Fruit fly (Drosophila melanogaster) whole organism, embryonic: Measurements from ENCODE around the gene IKKbeta.
A peak's percentile ranks its signal among the peaks of the same experiment; 100 is the strongest.

ENCODE experiments used
- Antp ChIP-seq: fragments of 200-800 bp; sonication (Bioruptor generic); optimal IDR thresholded peaks from 3 replicates; lab custom pipeline; 2016; ENCODE audit warnings: missing biosample characterization, missing genetic modification characterization
- CG10274 ChIP-seq: fragments of 200-800 bp; sonication (Bioruptor generic); optimal IDR thresholded peaks from 3 replicates; lab custom pipeline; 2017; ENCODE audit warnings: missing biosample characterization, mild to moderate bottlenecking, missing genetic modification characterization
- CG11696 ChIP-seq: fragments of 200-800 bp; sonication (Bioruptor generic); IDR thresholded peaks from 2 replicates; pipeline ENCODE4 v1.3.6; 2022; ENCODE audit warnings: missing biosample characterization, missing genetic modification characterization
- CG13624 ChIP-seq: fragments of 200-800 bp; sonication (Bioruptor generic); optimal IDR thresholded peaks from 2 replicates; lab custom pipeline; 2016; ENCODE audit warnings: missing biosample characterization, missing genetic modification characterization
- CG14667 ChIP-seq: fragments of 200-800 bp; sonication (Bioruptor generic); IDR thresholded peaks from 2 replicates; pipeline ENCODE4 v1.3.6; 2022; ENCODE audit warnings: missing biosample characterization, missing genetic modification characterization
- CG2120 ChIP-seq: fragments of 200-800 bp; sonication (Bioruptor generic); optimal IDR thresholded peaks from 3 replicates; lab custom pipeline; 2016; ENCODE audit warnings: missing biosample characterization, missing genetic modification characterization
- CG2199 ChIP-seq: fragments of 200-800 bp; sonication (Bioruptor generic); IDR thresholded peaks from 3 replicates; pipeline ENCODE4 v1.3.6; 2022; ENCODE audit warnings: missing biosample characterization, missing genetic modification characterization
- CG2712 ChIP-seq: fragments of 200-800 bp; optimal IDR thresholded peaks from 3 replicates; lab custom pipeline; 2019; ENCODE audit warnings: missing biosample characterization, mild to moderate bottlenecking, missing genetic modification characterization, moderate library complexity
- CG3163 ChIP-seq: fragments of 200-800 bp; sonication (Bioruptor generic); optimal IDR thresholded peaks from 3 replicates; lab custom pipeline; 2016; ENCODE audit warnings: missing biosample characterization, missing genetic modification characterization
- CG32532 ChIP-seq: fragments of 200-800 bp; sonication (Bioruptor generic); IDR thresholded peaks from 2 replicates; pipeline ENCODE4 v1.3.6; 2022; ENCODE audit warnings: missing biosample characterization, missing genetic modification characterization
- CG6689 ChIP-seq: fragments of 200-800 bp; sonication (Bioruptor generic); IDR thresholded peaks from 2 replicates; pipeline ENCODE4 v1.3.6; 2022; ENCODE audit warnings: missing biosample characterization, missing genetic modification characterization
- CG8924 ChIP-seq: fragments of 200-800 bp; optimal IDR thresholded peaks from 3 replicates; lab custom pipeline; 2019; ENCODE audit warnings: missing biosample characterization, mild to moderate bottlenecking, missing genetic modification characterization, moderate library complexity
- Chrac-16 ChIP-seq: fragments of 200-800 bp; sonication (Bioruptor generic); optimal IDR thresholded peaks from 3 replicates; lab custom pipeline; 2016; ENCODE audit warnings: missing biosample characterization, missing genetic modification characterization
- D19A ChIP-seq: fragments of 200-800 bp; optimal IDR thresholded peaks from 3 replicates; lab custom pipeline; 2019; ENCODE audit warnings: missing biosample characterization, mild to moderate bottlenecking, missing genetic modification characterization, moderate library complexity
- Dad ChIP-seq: fragments of 200-800 bp; sonication (Bioruptor generic); optimal IDR thresholded peaks from 3 replicates; lab custom pipeline; 2016; ENCODE audit warnings: missing biosample characterization, missing genetic modification characterization
- Dfd ChIP-seq, 2 experiments: fragments of >200 bp; optimal IDR thresholded peaks; 2 replicates each; lab custom pipeline; 2017; ENCODE audit warnings: missing biosample characterization in 2 of 2, missing genetic modification characterization in 2 of 2
- Dip3 ChIP-seq: fragments of 200-800 bp; sonication (Bioruptor generic); optimal IDR thresholded peaks from 3 replicates; lab custom pipeline; 2016; ENCODE audit warnings: missing biosample characterization, missing genetic modification characterization
- Drgx ChIP-seq: fragments of 200-800 bp; sonication (Bioruptor generic); IDR thresholded peaks from 2 replicates; pipeline ENCODE4 v1.3.6; 2022; ENCODE audit warnings: missing biosample characterization, missing genetic modification characterization
- Fer1 ChIP-seq: fragments of 200-800 bp; sonication (Bioruptor generic); optimal IDR thresholded peaks from 2 replicates; lab custom pipeline; 2017; ENCODE audit warnings: missing biosample characterization, mild to moderate bottlenecking, missing genetic modification characterization
- HLH3B ChIP-seq: fragments of 200-800 bp; sonication (Bioruptor generic); IDR thresholded peaks from 2 replicates; pipeline ENCODE4 v1.3.6; 2022; ENCODE audit warnings: missing biosample characterization, missing genetic modification characterization
- MESR4 ChIP-seq: fragments of 200-800 bp; sonication (Bioruptor generic); optimal IDR thresholded peaks from 2 replicates; lab custom pipeline; 2018; ENCODE audit warnings: missing biosample characterization, mild to moderate bottlenecking, missing genetic modification characterization, moderate library complexity
- Meics ChIP-seq: fragments of 200-800 bp; sonication (Bioruptor generic); optimal IDR thresholded peaks from 2 replicates; lab custom pipeline; 2017; ENCODE audit warnings: missing biosample characterization, mild to moderate bottlenecking, missing genetic modification characterization
- Myb ChIP-seq: fragments of 200-800 bp; sonication (Bioruptor generic); optimal IDR thresholded peaks from 2 replicates; lab custom pipeline; 2016; ENCODE audit warnings: missing biosample characterization, missing genetic modification characterization
- NK7.1 ChIP-seq: fragments of 200-800 bp; sonication (Bioruptor generic); optimal IDR thresholded peaks from 3 replicates; lab custom pipeline; 2016; ENCODE audit warnings: missing biosample characterization, missing genetic modification characterization
- Nf-YA ChIP-seq: fragments of 200-800 bp; sonication (Bioruptor generic); IDR thresholded peaks from 2 replicates; pipeline ENCODE4 v1.3.6; 2022; ENCODE audit warnings: missing biosample characterization, missing genetic modification characterization
- NfI ChIP-seq: fragments of 200-800 bp; sonication (Bioruptor generic); optimal IDR thresholded peaks from 3 replicates; lab custom pipeline; 2018; ENCODE audit warnings: missing biosample characterization, mild to moderate bottlenecking, missing genetic modification characterization, moderate library complexity
- Ptx1 ChIP-seq: fragments of 200-800 bp; sonication (Bioruptor generic); IDR thresholded peaks from 2 replicates; pipeline ENCODE4 v1.3.6; 2022; ENCODE audit warnings: missing biosample characterization, missing genetic modification characterization
- Rfx ChIP-seq: fragments of 200-800 bp; sonication (Bioruptor generic); IDR thresholded peaks from 2 replicates; pipeline ENCODE4 v1.3.6; 2022; ENCODE audit warnings: missing biosample characterization, missing genetic modification characterization
- Sry-δ ChIP-seq: fragments of 200-800 bp; sonication (Bioruptor generic); optimal IDR thresholded peaks from 2 replicates; lab custom pipeline; 2016; ENCODE audit warnings: missing biosample characterization, missing genetic modification characterization
- Trl ChIP-seq, 3 experiments: fragments of >200 bp in 2 of 3; fragments of 200-800 bp in 1 of 3; sonication (Bioruptor generic) in 1 of 3; optimal IDR thresholded peaks; 2 replicates in 1 of 3; 3 replicates in 2 of 3; lab custom pipeline; 2016 to 2017; ENCODE audit warnings: missing biosample characterization in 1 of 3, missing genetic modification characterization in 1 of 3
- ab ChIP-seq: fragments of 200-800 bp; sonication (Bioruptor generic); optimal IDR thresholded peaks from 2 replicates; lab custom pipeline; 2016; ENCODE audit warnings: missing biosample characterization, missing genetic modification characterization
- ash1 ChIP-seq: fragments of 200-800 bp; sonication (Bioruptor generic); optimal IDR thresholded peaks from 2 replicates; lab custom pipeline; 2018; ENCODE audit warnings: missing biosample characterization, mild to moderate bottlenecking, missing genetic modification characterization
- cg ChIP-seq: fragments of 200-800 bp; sonication (Bioruptor generic); optimal IDR thresholded peaks from 3 replicates; lab custom pipeline; 2019; ENCODE audit warnings: missing biosample characterization, mild to moderate bottlenecking, missing genetic modification characterization, moderate library complexity
- crp ChIP-seq, 2 experiments: fragments of 200-800 bp; sonication (Bioruptor generic); optimal IDR thresholded peaks; 2 replicates in 1 of 2; 3 replicates in 1 of 2; lab custom pipeline; 2017; ENCODE audit warnings: missing biosample characterization in 2 of 2, missing genetic modification characterization in 2 of 2, mild to moderate bottlenecking in 1 of 2, moderate library complexity in 1 of 2
- gsb ChIP-seq: fragments of 200-800 bp; sonication (Bioruptor generic); IDR thresholded peaks from 2 replicates; pipeline ENCODE4 v1.3.6; 2022; ENCODE audit warnings: missing biosample characterization, missing genetic modification characterization
- her ChIP-seq: fragments of 200-800 bp; sonication (Bioruptor generic); optimal IDR thresholded peaks from 2 replicates; lab custom pipeline; 2016; ENCODE audit warnings: missing biosample characterization, missing genetic modification characterization
- hkb ChIP-seq, 2 experiments: fragments of 200-800 bp in 1 of 2; fragments of >200 bp in 1 of 2; sonication (Bioruptor generic) in 1 of 2; IDR thresholded peaks in 1 of 2; optimal IDR thresholded peaks in 1 of 2; 2 replicates each; pipeline versions ENCODE4 v1.3.6 to Lab custom; 2017 to 2022; ENCODE audit warnings: missing biosample characterization in 1 of 2, missing genetic modification characterization in 1 of 2
- ind ChIP-seq: fragments of 200-800 bp; sonication (Bioruptor generic); optimal IDR thresholded peaks from 3 replicates; lab custom pipeline; 2016; ENCODE audit warnings: missing biosample characterization, missing genetic modification characterization
- kni ChIP-seq: fragments of 200-800 bp; sonication (Bioruptor generic); optimal IDR thresholded peaks from 3 replicates; lab custom pipeline; 2017; ENCODE audit warnings: mild to moderate bottlenecking, missing biosample characterization, missing genetic modification reagents, missing genetic modification characterization
- onecut ChIP-seq: fragments of 200-800 bp; sonication (Bioruptor generic); IDR thresholded peaks from 2 replicates; pipeline ENCODE4 v1.3.6; 2022; ENCODE audit warnings: missing biosample characterization, missing genetic modification characterization
- pan ChIP-seq, 4 experiments: fragments of >200 bp in 3 of 4; fragments of 200-800 bp in 1 of 4; sonication (Bioruptor generic) in 1 of 4; optimal IDR thresholded peaks in 3 of 4; IDR thresholded peaks in 1 of 4; 2 replicates each; pipeline versions ENCODE4 v1.3.6 to Lab custom; 2017 to 2022; ENCODE audit warnings: missing biosample characterization in 2 of 4, missing genetic modification characterization in 2 of 4, mixed read lengths in 1 of 4
- prd ChIP-seq, 3 experiments: fragments of >200 bp in 2 of 3; fragments of 200-800 bp in 1 of 3; sonication (Bioruptor generic) in 1 of 3; optimal IDR thresholded peaks in 2 of 3; IDR thresholded peaks in 1 of 3; 2 replicates in 2 of 3; 3 replicates in 1 of 3; pipeline versions ENCODE4 v1.3.6 to Lab custom; 2017 to 2022; ENCODE audit warnings: missing biosample characterization in 1 of 3, missing genetic modification characterization in 1 of 3
- row ChIP-seq: fragments of 200-800 bp; sonication (Bioruptor generic); IDR thresholded peaks from 3 replicates; pipeline ENCODE4 v1.3.6; 2022; ENCODE audit warnings: missing biosample characterization, missing genetic modification characterization
- slp2 ChIP-seq: fragments of 200-800 bp; sonication (Bioruptor generic); optimal IDR thresholded peaks from 2 replicates; lab custom pipeline; 2016; ENCODE audit warnings: missing biosample characterization, missing genetic modification characterization
- tgo ChIP-seq: fragments of 200-800 bp; sonication (Bioruptor generic); IDR thresholded peaks from 3 replicates; pipeline ENCODE4 v1.3.6; 2022; ENCODE audit warnings: missing biosample characterization, missing genetic modification characterization
- vvl ChIP-seq: fragments of 200-800 bp; sonication (Bioruptor generic); IDR thresholded peaks from 2 replicates; pipeline ENCODE4 v1.3.6; 2022; ENCODE audit warnings: missing biosample characterization, missing genetic modification characterization
- yki ChIP-seq: fragments of >200 bp; optimal IDR thresholded peaks from 3 replicates; lab custom pipeline; 2018
- zen ChIP-seq: fragments of 200-800 bp; sonication (Bioruptor generic); optimal IDR thresholded peaks from 3 replicates; lab custom pipeline; 2018; ENCODE audit warnings: missing biosample characterization, mild to moderate bottlenecking, missing genetic modification characterization, moderate library complexity
- zf30C ChIP-seq: fragments of 200-800 bp; sonication (Bioruptor generic); optimal IDR thresholded peaks from 3 replicates; lab custom pipeline; 2018; ENCODE audit warnings: missing biosample characterization, mild to moderate bottlenecking, missing genetic modification characterization

The IKKbeta gene

DNA sequence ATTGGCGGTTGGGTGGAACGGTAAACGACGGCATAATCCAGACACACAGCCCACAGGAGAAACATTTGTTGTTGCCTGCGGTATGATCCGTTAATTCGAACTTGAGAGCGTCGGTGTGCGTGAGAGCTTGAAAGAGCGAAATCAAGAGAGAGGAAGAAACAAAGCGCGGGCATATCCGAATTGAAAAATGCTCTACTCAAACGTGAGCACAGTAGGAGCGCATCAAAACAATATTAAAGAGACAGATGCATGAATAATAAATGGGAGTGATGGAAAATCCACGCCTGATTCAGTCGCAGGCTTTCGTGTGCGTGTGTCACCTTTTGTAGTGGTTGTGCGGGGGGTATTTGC, 2.1 kb upstream of the IKKbeta start (continued):
- TF ChIP-seq cg (GFP tag; lab: Kevin White, UChicago): no peak
- TF ChIP-seq row (GFP tag; lab: Robert Waterston, UW): peak; percentile 34; the same call in 1 of the 3 replicates
- TF ChIP-seq Rfx (GFP tag; lab: Robert Waterston, UW): peak; percentile 31; the same call in 1 of the 2 replicates
- TF ChIP-seq CG2120 (GFP tag; lab: Kevin White, UChicago): peak; percentile 54
- TF ChIP-seq ind (GFP tag; lab: Kevin White, UChicago): peak; percentile 6
- TF ChIP-seq gsb (GFP tag; lab: Robert Waterston, UW): no peak
- no peak for TF ChIP-seq MESR4
- peak; percentile 88 for TF ChIP-seq CG10274 (GFP tag; lab: Kevin White, UChicago)
- 0 out of 2 replicates have a peak, but pooled peaks have one; percentile 7 for TF ChIP-seq CG6689
- TF ChIP-seq her: no peak
- TF ChIP-seq vvl: peak; percentile 50; the same call in 1 of the 2 replicates
- TF ChIP-seq CG3163 (GFP tag; lab: Kevin White, UChicago): peak; percentile 75
- TF ChIP-seq Chrac-16 (GFP tag; lab: Kevin White, UChicago): peak; percentile 17
- TF ChIP-seq CG8924 (tag; lab: Kevin White, UChicago): no peak
- no peak for TF ChIP-seq Dfd (GFP tag; optimal IDR thresholded peaks at IDR 0.05; lab: Kevin White, UChicago)
- peak; percentile 69 to 70 for TF ChIP-seq Trl (optimal IDR thresholded peaks at IDR 0.05; lab: Kevin White, UChicago)
- no peak for TF ChIP-seq Trl (GFP tag; optimal IDR thresholded peaks at IDR 0.05; lab: Kevin White, UChicago)
- peak; percentile 4 for TF ChIP-seq kni (GFP tag; lab: Kevin White, UChicago)
- TF ChIP-seq NfI (GFP tag; lab: Kevin White, UChicago): peak; percentile 2
- peak; percentile 65 for TF ChIP-seq Drgx (GFP tag; lab: Robert Waterston, UW)
- TF ChIP-seq CG32532 (GFP tag; lab: Robert Waterston, UW): peak; percentile 13; the same call in 1 of the 2 replicates
- 0 out of 2 replicates have a peak, but pooled peaks have one; percentile 6 for TF ChIP-seq Ptx1 (GFP tag; lab: Robert Waterston, UW)
- no peak for TF ChIP-seq Sry-δ (GFP tag; lab: Kevin White, UChicago)
- peak; percentile 13; the same call in 1 of the 3 replicates for TF ChIP-seq tgo (GFP tag; lab: Robert Waterston, UW)
- TF ChIP-seq D19A (tag; lab: Kevin White, UChicago): peak; percentile 99
- TF ChIP-seq ab (GFP tag; lab: Kevin White, UChicago): no peak
- peak; percentile 4 for TF ChIP-seq CG13624 (GFP tag; lab: Kevin White, UChicago)
- no peak for TF ChIP-seq Dad (GFP tag; lab: Kevin White, UChicago)
- peak; percentile 49 for TF ChIP-seq Myb
- 0 out of 2 replicates have a peak, but pooled peaks have one; percentile 18 for TF ChIP-seq HLH3B (GFP tag; lab: Robert Waterston, UW)
- no peak for TF ChIP-seq CG14667 (GFP tag; lab: Robert Waterston, UW)
- no peak for TF ChIP-seq pan (optimal IDR thresholded peaks at IDR 0.05; lab: Kevin White, UChicago)
- TF ChIP-seq pan (GFP tag; optimal IDR thresholded peaks at IDR 0.05 in 1 of 2, IDR thresholded peaks at IDR 0.05 in 1 of 2): peak in 1 of 2 experiments; percentile 36
- no peak for TF ChIP-seq hkb (optimal IDR thresholded peaks at IDR 0.05; lab: Kevin White, UChicago)
- 0 out of 2 replicates have a peak, but pooled peaks have one; percentile 33 for TF ChIP-seq hkb (GFP tag; IDR thresholded peaks at IDR 0.05; lab: Robert Waterston, UW)
- no peak for TF ChIP-seq prd (optimal IDR thresholded peaks at IDR 0.05; lab: Kevin White, UChicago)
- peak; percentile 31; the same call in 1 of the 3 replicates for TF ChIP-seq prd (GFP tag; IDR thresholded peaks at IDR 0.05; lab: Robert Waterston, UW)
- TF ChIP-seq Meics (GFP tag; lab: Kevin White, UChicago): no peak
- 0 out of 2 replicates have a peak, but pooled peaks have one; percentile 13 for TF ChIP-seq CG11696
- TF ChIP-seq CG2199: 0 out of 3 replicates have a peak, but pooled peaks have one; percentile 44
- TF ChIP-seq, all 482 proteins: peak for 36

DNA sequence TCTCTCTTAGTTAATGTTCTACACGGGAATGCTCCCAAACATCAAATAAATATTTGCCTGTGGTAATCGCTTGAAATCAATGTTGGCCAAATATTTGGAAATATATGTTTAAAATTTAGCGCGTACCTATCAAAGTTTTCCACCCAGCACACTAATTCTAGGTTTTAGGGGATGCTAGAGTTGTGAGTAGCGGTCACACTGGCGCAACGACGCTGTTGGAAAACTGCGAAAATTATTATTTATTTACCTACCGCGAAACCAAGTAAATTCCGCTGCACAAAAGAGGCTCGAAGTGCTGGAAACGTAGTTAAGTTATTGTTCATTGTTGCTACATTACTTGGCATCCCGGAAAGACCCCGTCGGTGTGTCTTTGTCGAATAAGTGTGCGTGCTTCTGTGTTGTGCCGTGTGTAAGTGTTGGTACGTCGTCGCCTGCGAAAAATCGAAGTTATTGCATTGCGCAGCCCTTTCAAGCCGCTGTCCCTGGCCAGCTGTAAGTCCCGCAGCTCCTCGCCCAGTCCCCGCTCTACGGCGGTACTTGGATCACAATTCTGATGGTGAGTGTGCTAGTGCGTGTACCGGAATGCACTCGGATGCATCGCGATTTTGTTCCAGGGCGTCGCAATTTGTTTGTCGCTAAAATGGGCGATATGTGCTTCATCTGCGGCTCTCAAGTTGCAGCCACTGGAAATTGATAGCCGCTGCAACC, 1.6 kb upstream of the IKKbeta start, which contains the start of gene msps:
TSS of gene msps (plus strand) at position 181 of the 708 bp plus-strand sequence.
- TF ChIP-seq NK7.1 (GFP tag; lab: Kevin White, UChicago) (no peak), her (no peak), CG2712 (tag; lab: Kevin White, UChicago) (no peak), Fer1 (GFP tag; lab: Kevin White, UChicago) (no peak), Nf-YA (GFP tag; lab: Robert Waterston, UW) (no peak), onecut (peak; percentile 90), zen (no peak), Dip3 (no peak), Antp (no peak), zf30C (GFP tag; lab: Kevin White, UChicago) (no peak), slp2 (GFP tag; lab: Kevin White, UChicago) (no peak), yki (lab: Kevin White, UChicago) (no peak), ash1 (GFP tag; lab: Kevin White, UChicago) (no peak), crp (GFP tag; optimal IDR thresholded peaks at IDR 0.05; lab: Kevin White, UChicago) (no peak)
